Fruit fly (Drosophila melanogaster): ENCODE results near the gene EMC1.

dm6 chr3R:7913139-7913538, 6.0 kb upstream of the EMC1 start, which contains the start of gene Rfk:
- TF ChIP-seq Lpt (GFP tag; optimal IDR thresholded peaks at IDR 0.05) (no peak), CG1621 (tag; optimal IDR thresholded peaks at IDR 0.05) (no peak), CG6854 (GFP tag; optimal IDR thresholded peaks at IDR 0.05) (no peak), OdsH (GFP tag; optimal IDR thresholded peaks at IDR 0.05) (no peak), esn (GFP tag; optimal IDR thresholded peaks at IDR 0.05) (peak; percentile 55), Eip75B (GFP tag; optimal IDR thresholded peaks at IDR 0.05) (no peak), pdm3 (GFP tag; optimal IDR thresholded peaks at IDR 0.05) (no peak)
